Worm (Caenorhabditis elegans): ENCODE measurements around the gene daf-12.

The daf-12 gene

DNA sequence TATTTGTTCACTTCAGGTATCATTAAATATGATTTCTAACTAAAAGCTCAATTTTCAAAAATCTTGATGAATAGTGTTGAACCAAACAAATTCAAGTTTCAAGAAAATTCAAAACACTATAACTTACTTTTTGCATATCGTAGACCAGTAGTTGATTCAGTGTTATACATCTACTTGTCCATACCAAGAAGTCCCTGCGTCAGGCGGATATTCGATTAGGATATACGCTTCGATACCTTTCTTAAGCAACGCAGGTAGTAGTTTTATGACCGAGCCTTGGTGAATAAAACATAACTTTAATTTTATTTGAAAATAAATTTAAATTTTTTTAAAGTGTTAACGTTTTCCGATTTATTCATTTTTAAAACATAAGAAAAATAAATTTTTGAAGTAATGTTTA, 39.7 kb downstream of the daf-12 start:
- peak in 1 of 2 experiments; percentile 20 for TF ChIP-seq lsy-2 (tag; optimal IDR thresholded peaks at IDR 0.05)
- TF ChIP-seq nhr-25 (tag; optimal IDR thresholded peaks at IDR 0.05): no peak
- peak; percentile 14 for TF ChIP-seq lin-13 (GFP tag; optimal IDR thresholded peaks at IDR 0.05)
- no peak for TF ChIP-seq C34F6.9 (tag; optimal IDR thresholded peaks at IDR 0.05)
- no peak for TF ChIP-seq peb-1 (tag; optimal IDR thresholded peaks at IDR 0.05)
- TF ChIP-seq nhr-129 (tag; optimal IDR thresholded peaks at IDR 0.05): no peak
- no peak for TF ChIP-seq nhr-12 (tag; optimal IDR thresholded peaks at IDR 0.05)
- no peak for TF ChIP-seq nhr-11 (tag; optimal IDR thresholded peaks at IDR 0.05)
- TF ChIP-seq ama-1 (optimal IDR thresholded peaks at IDR 0.05): no peak
- no peak for TF ChIP-seq egl-27 (tag; optimal IDR thresholded peaks at IDR 0.05)
- no peak for TF ChIP-seq sma-9 (GFP tag; optimal IDR thresholded peaks at IDR 0.05)
- no peak for TF ChIP-seq sma-9 (tag; optimal IDR thresholded peaks at IDR 0.05)
- no peak for TF ChIP-seq skn-1 (tag; optimal IDR thresholded peaks at IDR 0.05)
- TF ChIP-seq crh-2 (tag; optimal IDR thresholded peaks at IDR 0.05): no peak
- TF ChIP-seq ztf-4 (tag; optimal IDR thresholded peaks at IDR 0.05): no peak

DNA sequence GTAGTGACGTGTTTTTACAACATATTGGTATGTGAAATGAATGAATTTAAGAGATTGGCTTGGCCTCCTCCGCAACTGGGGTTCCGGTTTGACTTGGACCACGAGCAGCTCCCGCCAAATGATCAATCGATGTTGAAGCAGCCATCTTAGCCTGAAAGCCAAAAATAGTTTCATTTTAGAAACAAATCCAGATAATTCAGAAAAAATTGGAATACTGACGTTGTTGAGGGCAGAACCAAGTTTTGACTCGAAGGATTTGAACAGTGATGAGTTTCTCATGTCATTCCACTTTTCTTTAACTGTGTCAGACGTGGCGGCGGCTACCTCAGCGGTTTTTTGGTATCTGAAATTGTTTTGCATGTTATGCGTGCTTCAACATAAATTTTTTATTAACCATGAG, 40.2 kb downstream of the daf-12 start:
- TF ChIP-seq unc-55 (GFP tag; optimal IDR thresholded peaks at IDR 0.05): no peak
- TF ChIP-seq nhr-10 (tag; optimal IDR thresholded peaks at IDR 0.05): no peak
- no peak for TF ChIP-seq ama-1 (optimal IDR thresholded peaks at IDR 0.05)
- no peak for TF ChIP-seq ZK546.5 (tag; optimal IDR thresholded peaks at IDR 0.05)
- TF ChIP-seq C34F6.9 (tag; optimal IDR thresholded peaks at IDR 0.05): no peak
- no peak for TF ChIP-seq nhr-23 (tag; optimal IDR thresholded peaks at IDR 0.05)
- TF ChIP-seq ceh-16 (tag; optimal IDR thresholded peaks at IDR 0.05): no peak
- TF ChIP-seq mab-5 (tag; optimal IDR thresholded peaks at IDR 0.05): no peak
- TF ChIP-seq nhr-77 (tag; optimal IDR thresholded peaks at IDR 0.05): no peak
- TF ChIP-seq R02D3.7 (tag; optimal IDR thresholded peaks at IDR 0.05): no peak
- no peak for TF ChIP-seq ztf-4 (tag; optimal IDR thresholded peaks at IDR 0.05)
- no peak for TF ChIP-seq lin-11 (tag; optimal IDR thresholded peaks at IDR 0.05)
- no peak for TF ChIP-seq gmeb-1 (tag; optimal IDR thresholded peaks at IDR 0.05)
- no peak for TF ChIP-seq fos-1 (tag; optimal IDR thresholded peaks at IDR 0.05)
- TF ChIP-seq lin-39 (tag; optimal IDR thresholded peaks at IDR 0.05): no peak
- no peak for TF ChIP-seq ztf-11 (tag; optimal IDR thresholded peaks at IDR 0.05)
- TF ChIP-seq crh-2 (tag; optimal IDR thresholded peaks at IDR 0.05): no peak

DNA sequence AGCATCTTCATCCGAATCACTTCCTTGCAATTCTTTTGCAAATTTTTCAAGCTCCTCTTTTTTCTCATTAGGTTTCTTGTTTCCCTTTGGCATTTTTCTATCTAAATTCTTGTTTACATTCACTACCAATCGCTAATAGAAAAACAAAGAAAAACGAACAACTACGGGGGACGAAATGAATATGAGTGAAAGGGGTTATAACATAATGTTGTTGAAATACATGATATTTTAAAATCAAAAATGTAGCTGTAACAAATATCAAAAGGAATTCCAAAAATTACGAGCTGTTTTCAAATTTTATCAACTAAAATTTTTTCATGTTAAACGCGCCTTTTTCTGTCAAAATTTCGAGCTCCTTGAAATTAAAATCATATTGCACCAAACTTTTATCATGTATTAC, 41.3 kb downstream of the daf-12 start, which contains the start of gene F13E6.1:
Gene F13E6.1, minus strand, starts transcription at position 101 of the 400 bp plus-strand sequence.
- TF ChIP-seq sem-4 (tag; optimal IDR thresholded peaks at IDR 0.05) (no peak), elt-3 (tag; optimal IDR thresholded peaks at IDR 0.05) (no peak), peb-1 (tag; optimal IDR thresholded peaks at IDR 0.05) (no peak), F13H6.1 (tag; optimal IDR thresholded peaks at IDR 0.05) (no peak), gmeb-1 (tag; optimal IDR thresholded peaks at IDR 0.05) (no peak), sma-9 (GFP tag; optimal IDR thresholded peaks at IDR 0.05) (no peak), sma-9 (tag; optimal IDR thresholded peaks at IDR 0.05) (no peak), ztf-11 (tag; optimal IDR thresholded peaks at IDR 0.05) (no peak), unc-55 (GFP tag; optimal IDR thresholded peaks at IDR 0.05) (no peak), ama-1 (optimal IDR thresholded peaks at IDR 0.05) (no peak), sma-3 (GFP tag; optimal IDR thresholded peaks at IDR 0.05) (no peak), nhr-6 (tag; optimal IDR thresholded peaks at IDR 0.05) (no peak), nhr-77 (tag; optimal IDR thresholded peaks at IDR 0.05) (no peak)

DNA sequence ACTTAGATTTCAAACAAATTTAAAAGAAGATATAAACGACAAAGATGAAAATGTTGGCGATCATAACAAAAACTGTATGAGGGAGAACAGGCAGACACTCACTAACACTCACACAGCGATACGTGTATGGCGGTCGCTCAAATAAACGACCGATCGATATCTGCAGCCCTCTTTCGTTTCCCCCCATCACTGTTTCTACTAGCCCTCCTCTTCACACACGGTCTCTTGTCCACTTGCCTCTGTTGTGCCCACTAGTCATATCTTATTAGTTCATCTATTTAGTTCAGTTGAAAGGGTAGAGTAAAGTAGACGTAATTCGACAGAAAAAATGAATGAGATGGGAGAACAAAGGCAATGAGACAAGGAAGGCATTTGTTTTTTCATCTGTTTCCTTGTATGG, 41.8 kb downstream of the daf-12 start:
- TF ChIP-seq nhr-129 (tag; optimal IDR thresholded peaks at IDR 0.05) (peak; percentile 71), blmp-1 (tag; optimal IDR thresholded peaks at IDR 0.05; ENCODE audit: insufficient read depth) (no peak), skn-1 (tag; optimal IDR thresholded peaks at IDR 0.05) (no peak), gmeb-1 (tag; optimal IDR thresholded peaks at IDR 0.05) (peak; percentile 26), alr-1 (tag; optimal IDR thresholded peaks at IDR 0.05) (no peak), nhr-10 (tag; optimal IDR thresholded peaks at IDR 0.05) (no peak), sma-9 (GFP tag; optimal IDR thresholded peaks at IDR 0.05) (peak; percentile 63), sma-9 (tag; optimal IDR thresholded peaks at IDR 0.05) (no peak), elt-1 (tag; optimal IDR thresholded peaks at IDR 0.05) (no peak), nhr-23 (tag; optimal IDR thresholded peaks at IDR 0.05) (no peak), ztf-11 (tag; optimal IDR thresholded peaks at IDR 0.05) (no peak), ceh-82 (tag; optimal IDR thresholded peaks at IDR 0.05) (no peak), ceh-16 (tag; optimal IDR thresholded peaks at IDR 0.05) (peak; percentile 70), sem-4 (tag; optimal IDR thresholded peaks at IDR 0.05) (no peak), lsy-2 (tag; optimal IDR thresholded peaks at IDR 0.05) (peak in 1 of 2 experiments; percentile 19), sma-3 (GFP tag; optimal IDR thresholded peaks at IDR 0.05) (peak; percentile 68), elt-3 (tag; optimal IDR thresholded peaks at IDR 0.05) (no peak), lin-13 (GFP tag; optimal IDR thresholded peaks at IDR 0.05) (peak; percentile 63), F13H6.1 (tag; optimal IDR thresholded peaks at IDR 0.05) (peak; percentile 35), C34F6.9 (tag; optimal IDR thresholded peaks at IDR 0.05) (peak; percentile 32), aly-2 (tag; optimal IDR thresholded peaks at IDR 0.05) (no peak), mdl-1 (tag; optimal IDR thresholded peaks at IDR 0.05) (no peak), ZK546.5 (tag; optimal IDR thresholded peaks at IDR 0.05) (no peak), zag-1 (tag; optimal IDR thresholded peaks at IDR 0.05) (no peak), snpc-4 (tag; optimal IDR thresholded peaks at IDR 0.05) (no peak), nhr-12 (tag; optimal IDR thresholded peaks at IDR 0.05) (no peak), crh-2 (tag; optimal IDR thresholded peaks at IDR 0.05) (peak; percentile 59), lin-11 (tag; optimal IDR thresholded peaks at IDR 0.05) (no peak), egl-27 (tag; optimal IDR thresholded peaks at IDR 0.05) (no peak), dmd-4 (tag; optimal IDR thresholded peaks at IDR 0.05) (no peak), R02D3.7 (tag; optimal IDR thresholded peaks at IDR 0.05) (no peak), peb-1 (tag; optimal IDR thresholded peaks at IDR 0.05) (no peak), nhr-77 (tag; optimal IDR thresholded peaks at IDR 0.05) (no peak), ama-1 (optimal IDR thresholded peaks at IDR 0.05) (no peak), nhr-21 (tag; optimal IDR thresholded peaks at IDR 0.05) (peak; percentile 33), unc-62 (GFP tag; optimal IDR thresholded peaks at IDR 0.05) (no peak)
